Fruit fly (Drosophila melanogaster): ENCODE data around the gene ens.

The ens gene

dm6 chr3L:4142064-4142463 lies 7.7 kb upstream of the ens start, which contains the start of gene CG32260:
CG32260 (plus strand) TSS chr3L:4142364.
- no peak for TF ChIP-seq usp (GFP tag; optimal IDR thresholded peaks at IDR 0.05)
- no peak for TF ChIP-seq CG8478 (optimal IDR thresholded peaks at IDR 0.05)
- TF ChIP-seq Dll (optimal IDR thresholded peaks at IDR 0.05) = no peak
- no peak for TF ChIP-seq pan (optimal IDR thresholded peaks at IDR 0.05)
- TF ChIP-seq EcR (GFP tag; optimal IDR thresholded peaks at IDR 0.05) = no peak
- no peak for TF ChIP-seq psq (optimal IDR thresholded peaks at IDR 0.05)

- no peak for TF ChIP-seq pan (optimal IDR thresholded peaks at IDR 0.05)
- no peak for TF ChIP-seq EcR (GFP tag; optimal IDR thresholded peaks at IDR 0.05)
- no peak for TF ChIP-seq usp (GFP tag; optimal IDR thresholded peaks at IDR 0.05)
- no peak for TF ChIP-seq CG8478 (optimal IDR thresholded peaks at IDR 0.05)
- no peak for TF ChIP-seq psq (optimal IDR thresholded peaks at IDR 0.05)
- no peak for TF ChIP-seq Dll (optimal IDR thresholded peaks at IDR 0.05)
Observed at dm6 chr3L:4141167-4141566, 6.8 kb upstream of the ens start, which contains the start of gene Akh. Akh (plus strand) TSS chr3L:4141467.

dm6 chr3L:4138804-4139521 lies 4.6 kb upstream of the ens start, which contains the start of the genes Rop and Ras64B:
Rop (minus strand) TSS chr3L:4138996.
Ras64B (plus strand) TSS chr3L:4139076.
- TF ChIP-seq Dll (optimal IDR thresholded peaks at IDR 0.05) = no peak
- no peak for TF ChIP-seq EcR (GFP tag; optimal IDR thresholded peaks at IDR 0.05)
- no peak for TF ChIP-seq CG8478 (optimal IDR thresholded peaks at IDR 0.05)
- no peak for TF ChIP-seq usp (GFP tag; optimal IDR thresholded peaks at IDR 0.05)
- TF ChIP-seq psq (optimal IDR thresholded peaks at IDR 0.05) = no peak
- no peak for TF ChIP-seq pan (optimal IDR thresholded peaks at IDR 0.05)

DNA sequence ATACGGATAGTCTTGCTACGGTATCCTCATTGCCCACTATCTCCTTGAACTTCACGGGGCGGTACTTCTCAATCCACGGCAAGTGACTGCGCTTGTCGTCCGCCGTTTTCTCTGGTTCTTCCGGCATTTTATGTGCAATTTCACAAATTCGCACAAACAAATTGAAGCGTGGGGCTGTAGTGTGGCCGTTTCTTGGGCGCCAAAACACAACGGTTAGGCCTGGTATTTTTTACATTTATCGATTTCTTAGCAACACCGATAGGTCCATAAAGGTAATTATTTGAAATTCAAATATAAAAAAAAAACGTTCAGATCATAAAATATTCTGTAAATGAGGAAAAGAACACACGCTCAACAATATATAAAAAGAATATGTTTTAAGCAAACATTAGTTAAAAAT lies 1.5 kb upstream of the ens start, which contains the start of gene RfC4:
Gene RfC4 (minus strand): TSS at position 182 of the 400 bp plus-strand sequence.
- TF ChIP-seq psq (optimal IDR thresholded peaks at IDR 0.05) (no peak), pan (optimal IDR thresholded peaks at IDR 0.05) (no peak), CG8478 (optimal IDR thresholded peaks at IDR 0.05) (no peak), EcR (GFP tag; optimal IDR thresholded peaks at IDR 0.05) (no peak), Dll (optimal IDR thresholded peaks at IDR 0.05) (no peak), usp (GFP tag; optimal IDR thresholded peaks at IDR 0.05) (no peak)

DNA sequence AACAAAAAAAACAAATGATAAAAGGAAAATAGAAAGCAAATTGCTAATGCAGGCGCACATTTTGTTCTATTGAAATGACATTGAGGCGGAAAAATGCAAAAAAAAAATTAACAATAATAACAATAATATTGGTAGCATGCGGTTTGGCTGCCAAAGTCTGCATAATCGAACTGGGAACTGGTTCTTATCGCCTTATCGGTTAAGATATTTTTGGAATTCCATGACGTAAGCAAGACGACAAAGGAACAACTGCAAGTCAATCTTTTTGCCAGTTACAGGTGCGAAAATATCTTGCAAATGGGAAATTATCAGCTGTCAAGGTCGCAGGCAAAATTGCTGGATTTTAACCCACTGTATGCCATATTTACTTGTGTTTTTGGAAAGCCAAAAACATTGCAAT lies 1.8 kb downstream of the ens start:
- no peak for TF ChIP-seq psq (optimal IDR thresholded peaks at IDR 0.05)
- TF ChIP-seq pan (optimal IDR thresholded peaks at IDR 0.05) = no peak
- TF ChIP-seq Dll (optimal IDR thresholded peaks at IDR 0.05) = no peak
- TF ChIP-seq usp (GFP tag; optimal IDR thresholded peaks at IDR 0.05) = no peak
- TF ChIP-seq EcR (GFP tag; optimal IDR thresholded peaks at IDR 0.05) = no peak
- TF ChIP-seq CG8478 (optimal IDR thresholded peaks at IDR 0.05) = no peak

DNA sequence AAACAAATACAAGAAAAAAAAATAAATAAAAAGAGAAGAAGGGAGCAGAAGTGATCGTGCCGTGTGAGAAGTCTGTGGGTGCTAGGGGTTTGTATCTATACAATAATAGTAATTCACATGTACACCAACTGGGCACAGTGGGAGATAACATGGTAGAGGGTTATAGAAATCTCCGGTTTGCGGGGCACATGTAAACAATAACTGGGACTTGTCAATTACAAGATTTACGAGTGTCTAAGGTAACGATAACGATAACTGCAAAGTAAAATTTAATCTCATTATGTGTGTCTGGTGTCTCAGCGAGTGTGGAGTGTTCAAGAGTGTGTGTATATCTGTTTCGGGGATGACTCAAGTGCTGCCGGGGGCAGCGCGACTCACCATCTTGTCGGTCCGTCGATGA lies 3.6 kb downstream of the ens start:
- TF ChIP-seq EcR (GFP tag; optimal IDR thresholded peaks at IDR 0.05) (no peak), usp (GFP tag; optimal IDR thresholded peaks at IDR 0.05) (no peak), psq (optimal IDR thresholded peaks at IDR 0.05) (no peak), CG8478 (optimal IDR thresholded peaks at IDR 0.05) (no peak), pan (optimal IDR thresholded peaks at IDR 0.05) (no peak), Dll (optimal IDR thresholded peaks at IDR 0.05) (no peak)

- no peak for TF ChIP-seq CG8478 (optimal IDR thresholded peaks at IDR 0.05)
- TF ChIP-seq usp (GFP tag; optimal IDR thresholded peaks at IDR 0.05) = no peak
- TF ChIP-seq EcR (GFP tag; optimal IDR thresholded peaks at IDR 0.05) = no peak
- TF ChIP-seq pan (optimal IDR thresholded peaks at IDR 0.05) = no peak
- TF ChIP-seq psq (optimal IDR thresholded peaks at IDR 0.05) = no peak
- TF ChIP-seq Dll (optimal IDR thresholded peaks at IDR 0.05) = no peak
Observed at dm6 chr3L:4128579-4128978, 5.8 kb downstream of the ens start.

dm6 chr3L:4125709-4126108 lies 8.6 kb downstream of the ens start:
- TF ChIP-seq Dll (optimal IDR thresholded peaks at IDR 0.05) (no peak), CG8478 (optimal IDR thresholded peaks at IDR 0.05) (no peak), usp (GFP tag; optimal IDR thresholded peaks at IDR 0.05) (no peak), psq (optimal IDR thresholded peaks at IDR 0.05) (no peak), pan (optimal IDR thresholded peaks at IDR 0.05) (no peak), EcR (GFP tag; optimal IDR thresholded peaks at IDR 0.05) (no peak)

dm6 chr3L:4122185-4122767 lies 12.1 kb downstream of the ens start, which contains the start of gene Chd64:
Chd64 (minus strand) TSS chr3L:4122388.
- no peak for TF ChIP-seq pan (optimal IDR thresholded peaks at IDR 0.05)
- no peak for TF ChIP-seq usp (GFP tag; optimal IDR thresholded peaks at IDR 0.05)
- no peak for TF ChIP-seq Dll (optimal IDR thresholded peaks at IDR 0.05)
- no peak for TF ChIP-seq EcR (GFP tag; optimal IDR thresholded peaks at IDR 0.05)
- no peak for TF ChIP-seq psq (optimal IDR thresholded peaks at IDR 0.05)
- no peak for TF ChIP-seq CG8478 (optimal IDR thresholded peaks at IDR 0.05)

dm6 chr3L:4121589-4121988 lies 12.8 kb downstream of the ens start:
- TF ChIP-seq CG8478 (optimal IDR thresholded peaks at IDR 0.05) (no peak), EcR (GFP tag; optimal IDR thresholded peaks at IDR 0.05) (no peak), Dll (optimal IDR thresholded peaks at IDR 0.05) (no peak), pan (optimal IDR thresholded peaks at IDR 0.05) (no peak), usp (GFP tag; optimal IDR thresholded peaks at IDR 0.05) (no peak), psq (optimal IDR thresholded peaks at IDR 0.05) (no peak)

dm6 chr3L:4120358-4121349 lies 13.7 kb downstream of the ens start:
- TF ChIP-seq pan (optimal IDR thresholded peaks at IDR 0.05) (no peak), psq (optimal IDR thresholded peaks at IDR 0.05) (no peak), usp (GFP tag; optimal IDR thresholded peaks at IDR 0.05) (no peak), CG8478 (optimal IDR thresholded peaks at IDR 0.05) (no peak), Dll (optimal IDR thresholded peaks at IDR 0.05) (no peak)

Measured in whole organism.